Worm (Caenorhabditis elegans): Measurements from ENCODE around the gene vps-29.

DNA sequence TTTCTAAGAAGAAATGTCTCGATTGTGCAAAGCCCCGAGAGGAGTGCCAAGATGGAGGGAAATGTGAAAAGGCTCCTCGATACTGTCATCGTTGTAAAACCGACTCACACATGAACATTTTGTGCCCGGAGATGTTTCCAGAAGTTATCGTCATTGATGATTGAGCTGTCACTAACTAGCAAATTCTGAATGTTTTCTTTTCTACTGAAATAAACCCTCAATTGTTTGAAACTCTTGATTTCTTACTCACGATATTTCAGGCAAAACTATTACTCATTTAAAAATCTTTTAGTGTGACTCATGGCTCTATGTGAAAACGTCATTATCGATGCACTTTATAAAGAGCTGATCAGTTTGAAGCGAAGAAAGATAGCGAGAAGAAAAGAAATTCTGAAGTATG, 27.8 kb downstream of the vps-29 start, which contains the start of gene T16H12.13:
- TF ChIP-seq W03F9.2 (tag; optimal IDR thresholded peaks at IDR 0.05) (no peak), dao-5 (tag; optimal IDR thresholded peaks at IDR 0.05) (no peak), him-1 (tag; optimal IDR thresholded peaks at IDR 0.05) (no peak)
